Worm (Caenorhabditis elegans): Measurements from ENCODE around the gene T06E8.8.

The T06E8.8 gene

ce11 chrV:10060039-10060438 lies 16.5 kb downstream of the T06E8.8 start:
- no peak for TF ChIP-seq mef-2 (tag; optimal IDR thresholded peaks at IDR 0.05)
- TF ChIP-seq lin-39 (tag; optimal IDR thresholded peaks at IDR 0.05): peak; percentile 41
- TF ChIP-seq tlp-1 (tag; optimal IDR thresholded peaks at IDR 0.05): no peak
- TF ChIP-seq pag-3 (tag; optimal IDR thresholded peaks at IDR 0.05; ENCODE audit: borderline replicate concordance, insufficient read depth): peak; percentile 49
- no peak for TF ChIP-seq irx-1 (tag; optimal IDR thresholded peaks at IDR 0.05)
- TF ChIP-seq fkh-10 (GFP tag; optimal IDR thresholded peaks at IDR 0.05): no peak
- TF ChIP-seq grh-1 (GFP tag; IDR thresholded peaks at IDR 0.05): no peak
- TF ChIP-seq ceh-63 (GFP tag; optimal IDR thresholded peaks at IDR 0.05): no peak
- no peak for TF ChIP-seq isw-1 (GFP tag; IDR thresholded peaks at IDR 0.05)
- TF ChIP-seq mdl-1 (tag; optimal IDR thresholded peaks at IDR 0.05): no peak
- TF ChIP-seq nhr-12 (tag; optimal IDR thresholded peaks at IDR 0.05): no peak
- TF ChIP-seq lin-14 (GFP tag; optimal IDR thresholded peaks at IDR 0.05): peak; percentile 51
- peak; percentile 7 for TF ChIP-seq snu-23 (GFP tag; optimal IDR thresholded peaks at IDR 0.05)
- TF ChIP-seq zag-1 (tag; optimal IDR thresholded peaks at IDR 0.05): no peak
- TF ChIP-seq lsy-2 (tag; optimal IDR thresholded peaks at IDR 0.05): peak in 1 of 2 experiments; percentile 27
- TF ChIP-seq rnt-1 (tag; optimal IDR thresholded peaks at IDR 0.05): peak; percentile 57
- TF ChIP-seq nhr-71 (tag; optimal IDR thresholded peaks at IDR 0.05): peak; percentile 36
- TF ChIP-seq nhr-47 (tag; optimal IDR thresholded peaks at IDR 0.05): no peak
- TF ChIP-seq nhr-237 (tag; optimal IDR thresholded peaks at IDR 0.05): no peak
- TF ChIP-seq ama-1 (optimal IDR thresholded peaks at IDR 0.05): no peak

- TF ChIP-seq lin-14 (GFP tag; optimal IDR thresholded peaks at IDR 0.05) (no peak), hpl-2 (GFP tag; optimal IDR thresholded peaks at IDR 0.05) (no peak), nhr-84 (tag; optimal IDR thresholded peaks at IDR 0.05) (no peak), unc-86 (tag; optimal IDR thresholded peaks at IDR 0.05) (no peak), nhr-11 (tag; optimal IDR thresholded peaks at IDR 0.05) (no peak), vab-15 (tag; optimal IDR thresholded peaks at IDR 0.05) (no peak), ceh-8 (GFP tag; optimal IDR thresholded peaks at IDR 0.05) (no peak), skn-1 (tag; optimal IDR thresholded peaks at IDR 0.05) (no peak), ceh-88 (GFP tag; IDR thresholded peaks at IDR 0.05) (no peak), mdl-1 (tag; optimal IDR thresholded peaks at IDR 0.05) (no peak)
These were observed 20.7 kb downstream of the T06E8.8 start, which contains the start of gene fipr-13 for ce11 chrV:10064221-10064620. Gene fipr-13, plus strand, starts transcription at chrV:10064521.

ce11 chrV:10065679-10066078 lies 22.1 kb downstream of the T06E8.8 start:
- TF ChIP-seq fkh-4 (tag; optimal IDR thresholded peaks at IDR 0.05; ENCODE audit: borderline replicate concordance): peak; percentile 84
- TF ChIP-seq lin-35 (GFP tag; optimal IDR thresholded peaks at IDR 0.05): no peak
- peak; percentile 93 for TF ChIP-seq dsc-1 (tag; optimal IDR thresholded peaks at IDR 0.05)
- TF ChIP-seq snpc-4 (tag; optimal IDR thresholded peaks at IDR 0.05): no peak

- TF ChIP-seq xbp-1 (tag; optimal IDR thresholded peaks at IDR 0.05) (no peak), tbx-2 (tag; optimal IDR thresholded peaks at IDR 0.05) (no peak), nhr-77 (tag; optimal IDR thresholded peaks at IDR 0.05) (no peak)
These were observed 23.2 kb downstream of the T06E8.8 start, which contains the start of gene npr-39 for ce11 chrV:10066769-10067168. Gene npr-39, plus strand, starts transcription at chrV:10067069.

- TF ChIP-seq isw-1 (GFP tag; IDR thresholded peaks at IDR 0.05): no peak
- no peak for TF ChIP-seq efl-1 (optimal IDR thresholded peaks at IDR 0.05)
- TF ChIP-seq efl-1 (GFP tag; optimal IDR thresholded peaks at IDR 0.05 in 1 of 2): no peak
- no peak for TF ChIP-seq lin-13 (GFP tag; optimal IDR thresholded peaks at IDR 0.05)
- TF ChIP-seq aly-2 (tag; optimal IDR thresholded peaks at IDR 0.05): no peak
- TF ChIP-seq lin-14 (GFP tag; optimal IDR thresholded peaks at IDR 0.05): no peak
- no peak for TF ChIP-seq fkh-8 (tag; optimal IDR thresholded peaks at IDR 0.05)
- no peak for TF ChIP-seq nhr-20 (tag; optimal IDR thresholded peaks at IDR 0.05)
- no peak for TF ChIP-seq unc-130 (tag; optimal IDR thresholded peaks at IDR 0.05)
- no peak for TF ChIP-seq dsc-1 (tag; optimal IDR thresholded peaks at IDR 0.05)
- TF ChIP-seq irx-1 (tag; optimal IDR thresholded peaks at IDR 0.05): no peak
- TF ChIP-seq unc-30 (tag; optimal IDR thresholded peaks at IDR 0.05): no peak
- TF ChIP-seq lin-35 (GFP tag; optimal IDR thresholded peaks at IDR 0.05): no peak
- no peak for TF ChIP-seq skn-1 (tag; optimal IDR thresholded peaks at IDR 0.05)
- TF ChIP-seq fkh-10 (GFP tag; optimal IDR thresholded peaks at IDR 0.05): no peak
These were observed 27.0 kb downstream of the T06E8.8 start, which contains the start of gene nhr-192 for ce11 chrV:10070541-10070940. Gene nhr-192, minus strand, starts transcription at chrV:10070641.
